Worm (Caenorhabditis elegans) whole organism, young adult: ENCODE measurements around the gene rfth-1.

Experiments used
- egl-18 ChIP-seq: fragments of 200-800 bp; sonication (Bioruptor generic); IDR thresholded peaks from 2 replicates; pipeline ENCODE4 v1.3.6; 2022; ENCODE audit warnings: missing genetic modification reagents, missing genetic modification characterization, missing compliant biosample characterization
- fkh-3 ChIP-seq: sonication (generic microtip); optimal IDR thresholded peaks from 2 replicates; lab custom pipeline; 2016; ENCODE audit warnings: mild to moderate bottlenecking, missing genetic modification characterization, missing compliant biosample characterization
- him-1 ChIP-seq: sonication (generic microtip); optimal IDR thresholded peaks from 2 replicates; lab custom pipeline; 2016; ENCODE audit warnings: missing genotype, missing genetic modification reagents, missing genetic modification characterization, missing compliant biosample characterization
- hmg-1.2 ChIP-seq: fragments of 200-800 bp; sonication (Bioruptor generic); IDR thresholded peaks from 2 replicates; pipeline ENCODE4 v1.3.6; 2022; ENCODE audit warnings: missing genetic modification reagents, missing genetic modification characterization, missing compliant biosample characterization
- nfyb-1 ChIP-seq: fragments of 200-800 bp; sonication (Bioruptor generic); IDR thresholded peaks from 2 replicates; pipeline ENCODE4 v1.3.6; 2022; ENCODE audit warnings: missing genetic modification reagents, missing genetic modification characterization, missing compliant biosample characterization
- nhr-120 ChIP-seq: fragments of 200-800 bp; sonication (Bioruptor generic); IDR thresholded peaks from 2 replicates; pipeline ENCODE4 v1.3.6; 2022; ENCODE audit warnings: missing genetic modification characterization, missing compliant biosample characterization
- pbrm-1 ChIP-seq: fragments of 200-800 bp; sonication (Bioruptor generic); IDR thresholded peaks from 2 replicates; pipeline ENCODE4 v1.3.6; 2022; ENCODE audit warnings: missing genetic modification reagents, missing genetic modification characterization, missing compliant biosample characterization
- tbx-9 ChIP-seq: sonication (generic microtip); optimal IDR thresholded peaks from 2 replicates; lab custom pipeline; 2016; ENCODE audit warnings: borderline replicate concordance, missing genetic modification characterization, inconsistent platforms, missing compliant biosample characterization

rfth-1 gene

ce11 chrIV:4463132-4463531, 48.0 kb downstream of the rfth-1 start, which contains the start of gene M01H9.2:
Gene M01H9.2 (minus strand): TSS chrIV:4463232.
- TF ChIP-seq pbrm-1 (no peak), hmg-1.2 (GFP tag; lab: Robert Waterston, UW) (peak; percentile 39; the same call in 1 of the 2 replicates), tbx-9 (tag; lab: Kevin White, UChicago) (no peak), him-1 (tag; lab: Kevin White, UChicago) (no peak)

ce11 chrIV:4459342-4459741, 51.8 kb downstream of the rfth-1 start:
- TF ChIP-seq fkh-3 (no peak), nhr-120 (GFP tag; lab: Robert Waterston, UW) (no peak), egl-18 (GFP tag; lab: Robert Waterston, UW) (0 out of 2 replicates have a peak, but pooled peaks have one; percentile 60), nfyb-1 (GFP tag; lab: Robert Waterston, UW) (0 out of 2 replicates have a peak, but pooled peaks have one; percentile 41)
